Fruit fly (Drosophila melanogaster): ENCODE measurements around the gene CG34279.

Gene CG34279

DNA sequence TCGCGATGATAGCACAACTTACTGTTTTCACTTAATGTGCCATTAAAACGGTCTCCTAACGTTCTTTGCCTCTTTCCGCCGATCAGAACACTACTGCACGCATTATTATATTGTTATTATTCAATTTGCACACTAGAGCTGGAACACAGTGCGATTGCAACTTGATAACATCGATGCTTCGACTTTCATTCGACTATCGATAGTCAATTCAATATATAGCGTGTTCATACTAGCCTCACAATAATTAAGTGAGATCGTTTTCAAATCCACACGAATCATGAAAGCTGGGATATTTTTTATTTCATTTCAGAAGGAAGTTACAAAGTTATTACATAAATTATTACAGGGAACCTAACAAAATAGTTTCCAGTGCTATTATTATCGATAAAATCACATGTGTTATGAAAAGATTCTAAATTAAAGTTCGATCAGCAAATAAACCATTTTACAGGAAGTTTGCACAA lies 1.8 kb downstream of the CG34279 start:
- TF ChIP-seq N (GFP tag; optimal IDR thresholded peaks at IDR 0.05), result peak; percentile 89
- TF ChIP-seq Rel (GFP tag; optimal IDR thresholded peaks at IDR 0.05), result no peak
- peak; percentile 29 for TF ChIP-seq Rel (tag; optimal IDR thresholded peaks at IDR 0.05)
- TF ChIP-seq lola (GFP tag; optimal IDR thresholded peaks at IDR 0.05), result no peak
- peak; percentile 35 for TF ChIP-seq sv (GFP tag; optimal IDR thresholded peaks at IDR 0.05)
- TF ChIP-seq dmrt93B (GFP tag; optimal IDR thresholded peaks at IDR 0.05), result no peak
- peak; percentile 12 for TF ChIP-seq dsf (GFP tag; optimal IDR thresholded peaks at IDR 0.05; ENCODE audit: borderline replicate concordance)
- peak; percentile 32 for TF ChIP-seq h (GFP tag; optimal IDR thresholded peaks at IDR 0.05)
- TF ChIP-seq Jra (GFP tag; optimal IDR thresholded peaks at IDR 0.05), result no peak
- peak; percentile 35 for TF ChIP-seq rgr (GFP tag; optimal IDR thresholded peaks at IDR 0.05)
- no peak for TF ChIP-seq Hr78 (GFP tag; optimal IDR thresholded peaks at IDR 0.05)
- peak in 1 of 2 experiments; percentile 45 for TF ChIP-seq foxo (GFP tag; optimal IDR thresholded peaks at IDR 0.05)
- TF ChIP-seq HLH106 (tag; optimal IDR thresholded peaks at IDR 0.05), result peak; percentile 24
- no peak for TF ChIP-seq Sp1 (GFP tag; optimal IDR thresholded peaks at IDR 0.05)
- TF ChIP-seq ey (GFP tag; optimal IDR thresholded peaks at IDR 0.05), result peak; percentile 21
- TF ChIP-seq woc (GFP tag; optimal IDR thresholded peaks at IDR 0.05), result peak; percentile 35
- TF ChIP-seq br (GFP tag; optimal IDR thresholded peaks at IDR 0.05), result no peak
- peak; percentile 77 for TF ChIP-seq tai (GFP tag; optimal IDR thresholded peaks at IDR 0.05)
- TF ChIP-seq Hnf4 (GFP tag; optimal IDR thresholded peaks at IDR 0.05), result peak; percentile 34
- peak; percentile 45 for TF ChIP-seq fru (GFP tag; optimal IDR thresholded peaks at IDR 0.05)
- peak; percentile 45 for TF ChIP-seq brk (GFP tag; optimal IDR thresholded peaks at IDR 0.05)

DNA sequence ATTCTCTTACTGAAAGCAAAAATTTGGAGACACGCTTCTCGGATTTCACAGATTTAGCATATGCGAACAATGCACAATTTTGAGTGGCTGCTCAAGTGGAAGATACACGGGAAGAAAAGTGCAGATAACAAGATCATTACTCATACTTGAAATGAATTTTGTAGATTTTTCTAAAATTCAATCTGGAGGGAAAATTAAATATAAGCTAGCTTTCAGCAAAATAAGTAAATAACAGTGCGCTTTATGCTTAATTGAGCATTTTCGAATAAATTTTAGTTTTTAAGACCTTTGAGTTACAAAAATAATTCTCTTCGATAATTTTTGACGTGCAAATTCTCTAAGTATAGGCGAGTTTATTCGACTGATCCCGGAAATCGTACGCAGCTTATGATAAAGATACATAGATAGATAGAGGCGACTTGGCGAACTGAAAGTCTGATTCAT lies 2.4 kb downstream of the CG34279 start:
- no peak for TF ChIP-seq lola (GFP tag; optimal IDR thresholded peaks at IDR 0.05)
- TF ChIP-seq usp (GFP tag; optimal IDR thresholded peaks at IDR 0.05), result no peak
- peak; percentile 58 for TF ChIP-seq Sp1 (GFP tag; optimal IDR thresholded peaks at IDR 0.05)
- no peak for TF ChIP-seq GATAd (GFP tag; optimal IDR thresholded peaks at IDR 0.05)
- TF ChIP-seq N (GFP tag; optimal IDR thresholded peaks at IDR 0.05), result no peak
- TF ChIP-seq rgr (GFP tag; optimal IDR thresholded peaks at IDR 0.05), result peak; percentile 42
- no peak for TF ChIP-seq brk (GFP tag; optimal IDR thresholded peaks at IDR 0.05)
- TF ChIP-seq tai (GFP tag; optimal IDR thresholded peaks at IDR 0.05), result no peak
- TF ChIP-seq dl (GFP tag; optimal IDR thresholded peaks at IDR 0.05; ENCODE audit: insufficient read depth in 1 of 2, partially characterized antibody in 2 of 2), result no peak
- no peak for TF ChIP-seq Abd-B (GFP tag; optimal IDR thresholded peaks at IDR 0.05)
- TF ChIP-seq foxo (GFP tag; optimal IDR thresholded peaks at IDR 0.05), result peak in 1 of 2 experiments; percentile 73
- TF ChIP-seq dsf (GFP tag; optimal IDR thresholded peaks at IDR 0.05; ENCODE audit: borderline replicate concordance), result no peak
- peak; percentile 56 for TF ChIP-seq OdsH (GFP tag; optimal IDR thresholded peaks at IDR 0.05)
- no peak for TF ChIP-seq sv (GFP tag; optimal IDR thresholded peaks at IDR 0.05)
- no peak for TF ChIP-seq Myc (optimal IDR thresholded peaks at IDR 0.05)
- TF ChIP-seq h (GFP tag; optimal IDR thresholded peaks at IDR 0.05), result peak; percentile 76
- peak; percentile 46 for TF ChIP-seq ey (GFP tag; optimal IDR thresholded peaks at IDR 0.05)
- peak; percentile 43 for TF ChIP-seq CG9705 (GFP tag; optimal IDR thresholded peaks at IDR 0.05)
- no peak for TF ChIP-seq psq (GFP tag; optimal IDR thresholded peaks at IDR 0.05)
- peak; percentile 29 for TF ChIP-seq Hnf4 (GFP tag; optimal IDR thresholded peaks at IDR 0.05)
- no peak for TF ChIP-seq sage (GFP tag; optimal IDR thresholded peaks at IDR 0.05)
- no peak for TF ChIP-seq pan (optimal IDR thresholded peaks at IDR 0.05)
- TF ChIP-seq CrebA (GFP tag; optimal IDR thresholded peaks at IDR 0.05; ENCODE audit: borderline replicate concordance), result no peak
- TF ChIP-seq fru (GFP tag; optimal IDR thresholded peaks at IDR 0.05), result peak; percentile 63
- peak; percentile 29 for TF ChIP-seq dmrt93B (GFP tag; optimal IDR thresholded peaks at IDR 0.05)
- TF ChIP-seq CG32264 (GFP tag; optimal IDR thresholded peaks at IDR 0.05), result peak; percentile 43
- TF ChIP-seq Jra (GFP tag; optimal IDR thresholded peaks at IDR 0.05), result no peak
- TF ChIP-seq br (GFP tag; optimal IDR thresholded peaks at IDR 0.05), result peak; percentile 54
- no peak for TF ChIP-seq Rel (GFP tag; optimal IDR thresholded peaks at IDR 0.05)
- TF ChIP-seq Rel (tag; optimal IDR thresholded peaks at IDR 0.05), result no peak
- no peak for TF ChIP-seq Dif (GFP tag; optimal IDR thresholded peaks at IDR 0.05; ENCODE audit: partially characterized antibody)
- TF ChIP-seq Dfd (GFP tag; optimal IDR thresholded peaks at IDR 0.05), result no peak
- no peak for TF ChIP-seq jim (GFP tag; optimal IDR thresholded peaks at IDR 0.05)
- peak; percentile 71 for TF ChIP-seq HLH106 (tag; optimal IDR thresholded peaks at IDR 0.05)
- no peak for TF ChIP-seq Hr78 (GFP tag; optimal IDR thresholded peaks at IDR 0.05)
- no peak for TF ChIP-seq Vsx2 (GFP tag; optimal IDR thresholded peaks at IDR 0.05; ENCODE audit: partially characterized antibody)
- TF ChIP-seq Hr83 (GFP tag; optimal IDR thresholded peaks at IDR 0.05; ENCODE audit: poor library complexity, severe bottlenecking), result no peak
- peak; percentile 32 for TF ChIP-seq woc (GFP tag; optimal IDR thresholded peaks at IDR 0.05)
- TF ChIP-seq Mio (GFP tag; optimal IDR thresholded peaks at IDR 0.05), result no peak

Measured in whole organism, wandering third instar larva.